Fruit fly (Drosophila melanogaster) whole organism, embryonic: ENCODE measurements around the gene Iru.

Experiments used
- Atf-2 ChIP-seq: fragments of 200-800 bp; sonication (Bioruptor generic); optimal IDR thresholded peaks from 2 replicates; lab custom pipeline; 2016; ENCODE audit warnings: missing biosample characterization, missing genetic modification characterization
- Bgb ChIP-seq: fragments of 200-800 bp; sonication (Bioruptor generic); IDR thresholded peaks from 2 replicates; pipeline ENCODE4 v1.3.6; 2022; ENCODE audit warnings: missing biosample characterization, missing genetic modification characterization; ENCODE audit not compliant: partially characterized antibody
- CG12104 ChIP-seq: fragments of 200-800 bp; sonication (Bioruptor generic); optimal IDR thresholded peaks from 3 replicates; lab custom pipeline; 2016; ENCODE audit warnings: missing biosample characterization, missing genetic modification characterization
- CG15011 ChIP-seq: fragments of 200-800 bp; sonication (Bioruptor generic); optimal IDR thresholded peaks from 3 replicates; lab custom pipeline; 2018; ENCODE audit warnings: missing biosample characterization, mild to moderate bottlenecking, missing genetic modification characterization
- CG1529 ChIP-seq: fragments of 200-800 bp; sonication (Bioruptor generic); optimal IDR thresholded peaks from 3 replicates; lab custom pipeline; 2018; ENCODE audit warnings: missing biosample characterization, missing genetic modification characterization
- CG17359 ChIP-seq: fragments of 200-800 bp; sonication (Bioruptor generic); optimal IDR thresholded peaks from 3 replicates; lab custom pipeline; 2018; ENCODE audit warnings: missing biosample characterization, mild to moderate bottlenecking, missing genetic modification characterization, moderate library complexity
- CG17829 ChIP-seq: fragments of 200-800 bp; optimal IDR thresholded peaks from 2 replicates; lab custom pipeline; 2019; ENCODE audit warnings: missing biosample characterization, mild to moderate bottlenecking, missing genetic modification characterization, moderate library complexity
- CG2120 ChIP-seq: fragments of 200-800 bp; sonication (Bioruptor generic); optimal IDR thresholded peaks from 3 replicates; lab custom pipeline; 2016; ENCODE audit warnings: missing biosample characterization, missing genetic modification characterization
- CG33557 ChIP-seq: fragments of 200-800 bp; sonication (Bioruptor generic); optimal IDR thresholded peaks from 2 replicates; lab custom pipeline; 2019; ENCODE audit warnings: missing biosample characterization, mild to moderate bottlenecking, missing genetic modification characterization, moderate library complexity
- CG34422 ChIP-seq: fragments of 200-800 bp; sonication (Bioruptor generic); IDR thresholded peaks from 3 replicates; pipeline ENCODE4 v1.3.6; 2022; ENCODE audit warnings: missing biosample characterization, missing genetic modification characterization
- CG4617 ChIP-seq: fragments of 200-800 bp; sonication (Bioruptor generic); optimal IDR thresholded peaks from 3 replicates; lab custom pipeline; 2016; ENCODE audit warnings: missing biosample characterization, missing genetic modification characterization, borderline replicate concordance
- CG8281 ChIP-seq: fragments of 200-800 bp; sonication (Bioruptor generic); optimal IDR thresholded peaks from 2 replicates; lab custom pipeline; 2018; ENCODE audit warnings: missing biosample characterization, mild to moderate bottlenecking, missing genetic modification characterization, moderate library complexity
- Dip2 ChIP-seq: fragments of 200-800 bp; sonication (Bioruptor generic); IDR thresholded peaks from 2 replicates; pipeline ENCODE4 v1.3.6; 2022; ENCODE audit warnings: missing biosample characterization, missing genetic modification characterization
- Hr78 ChIP-seq, 2 experiments: fragments of 200-800 bp in 1 of 2; fragments of >200 bp in 1 of 2; sonication (Bioruptor generic) in 1 of 2; optimal IDR thresholded peaks; 2 replicates each; lab custom pipeline; 2017 to 2019; ENCODE audit warnings: missing biosample characterization in 2 of 2, missing genetic modification characterization in 2 of 2, mild to moderate bottlenecking in 1 of 2, moderate library complexity in 1 of 2
- Jarid2 ChIP-seq: fragments of 200-800 bp; sonication (Bioruptor generic); optimal IDR thresholded peaks from 3 replicates; lab custom pipeline; 2017; ENCODE audit warnings: mild to moderate bottlenecking, missing biosample characterization, missing genetic modification reagents, missing genetic modification characterization
- MESR4 ChIP-seq: fragments of 200-800 bp; sonication (Bioruptor generic); optimal IDR thresholded peaks from 2 replicates; lab custom pipeline; 2018; ENCODE audit warnings: missing biosample characterization, mild to moderate bottlenecking, missing genetic modification characterization, moderate library complexity
- Mad ChIP-seq: fragments of 200-800 bp; sonication (Bioruptor generic); optimal IDR thresholded peaks from 2 replicates; lab custom pipeline; 2016; ENCODE audit warnings: missing biosample characterization, missing genetic modification characterization
- NC2β ChIP-seq: fragments of 200-800 bp; sonication (Bioruptor generic); optimal IDR thresholded peaks from 2 replicates; lab custom pipeline; 2016; ENCODE audit warnings: missing biosample characterization, missing genetic modification characterization
- NfI ChIP-seq: fragments of 200-800 bp; sonication (Bioruptor generic); optimal IDR thresholded peaks from 3 replicates; lab custom pipeline; 2018; ENCODE audit warnings: missing biosample characterization, mild to moderate bottlenecking, missing genetic modification characterization, moderate library complexity
- Opbp ChIP-seq: fragments of 200-800 bp; sonication (Bioruptor generic); IDR thresholded peaks from 3 replicates; pipeline ENCODE4 v1.3.6; 2022; ENCODE audit warnings: missing biosample characterization, missing genetic modification characterization; ENCODE audit not compliant: partially characterized antibody
- PHDP ChIP-seq: fragments of 200-800 bp; sonication (Bioruptor generic); optimal IDR thresholded peaks from 3 replicates; lab custom pipeline; 2018; ENCODE audit warnings: missing biosample characterization, mild to moderate bottlenecking, missing genetic modification characterization, moderate library complexity
- Rfx ChIP-seq: fragments of 200-800 bp; sonication (Bioruptor generic); IDR thresholded peaks from 2 replicates; pipeline ENCODE4 v1.3.6; 2022; ENCODE audit warnings: missing biosample characterization, missing genetic modification characterization
- Sin3A ChIP-seq: fragments of >200 bp; optimal IDR thresholded peaks from 2 replicates; lab custom pipeline; 2018
- Vsx1 ChIP-seq: fragments of 200-800 bp; sonication (Bioruptor generic); optimal IDR thresholded peaks from 2 replicates; lab custom pipeline; 2017; ENCODE audit warnings: missing biosample characterization, mild to moderate bottlenecking, missing genetic modification characterization, missing genetic modification reagents
- bbx ChIP-seq: fragments of 200-800 bp; sonication (Bioruptor generic); IDR thresholded peaks from 2 replicates; pipeline ENCODE4 v1.3.6; 2022; ENCODE audit warnings: missing biosample characterization, missing genetic modification characterization; ENCODE audit not compliant: partially characterized antibody
- chif ChIP-seq, 2 experiments: fragments of 200-800 bp; sonication (Bioruptor generic); optimal IDR thresholded peaks; 3 replicates each; lab custom pipeline; 2016; ENCODE audit warnings: missing biosample characterization in 2 of 2, missing genetic modification characterization in 2 of 2
- da ChIP-seq: fragments of 200-800 bp; sonication (Bioruptor generic); optimal IDR thresholded peaks from 2 replicates; lab custom pipeline; 2016; ENCODE audit warnings: missing biosample characterization, missing genetic modification characterization
- en ChIP-seq: fragments of 200-800 bp; sonication (Bioruptor generic); optimal IDR thresholded peaks from 2 replicates; lab custom pipeline; 2016; ENCODE audit warnings: missing biosample characterization, missing genetic modification characterization
- exex ChIP-seq: fragments of 200-800 bp; sonication (Bioruptor generic); optimal IDR thresholded peaks from 4 replicates; lab custom pipeline; 2018; ENCODE audit warnings: missing biosample characterization, mild to moderate bottlenecking, missing genetic modification characterization, moderate library complexity
- fd96Cb ChIP-seq: fragments of 200-800 bp; sonication (Bioruptor generic); optimal IDR thresholded peaks from 2 replicates; lab custom pipeline; 2018; ENCODE audit warnings: missing biosample characterization, mild to moderate bottlenecking, missing genetic modification characterization, moderate library complexity
- gsb-n ChIP-seq: fragments of 200-800 bp; sonication (Bioruptor generic); optimal IDR thresholded peaks from 3 replicates; lab custom pipeline; 2018; ENCODE audit warnings: missing biosample characterization, mild to moderate bottlenecking, missing genetic modification characterization
- ken ChIP-seq: fragments of 200-800 bp; sonication (Bioruptor generic); IDR thresholded peaks from 3 replicates; pipeline ENCODE4 v1.3.6; 2022; ENCODE audit warnings: missing biosample characterization, missing genetic modification characterization
- kni ChIP-seq: fragments of 200-800 bp; sonication (Bioruptor generic); optimal IDR thresholded peaks from 3 replicates; lab custom pipeline; 2017; ENCODE audit warnings: mild to moderate bottlenecking, missing biosample characterization, missing genetic modification reagents, missing genetic modification characterization
- knrl ChIP-seq: fragments of 200-800 bp; sonication (Bioruptor generic); IDR thresholded peaks from 3 replicates; pipeline ENCODE4 v1.3.6; 2022; ENCODE audit warnings: missing biosample characterization, missing genetic modification characterization; ENCODE audit not compliant: partially characterized antibody
- p53 ChIP-seq: fragments of 200-800 bp; sonication (Bioruptor generic); optimal IDR thresholded peaks from 2 replicates; lab custom pipeline; 2016; ENCODE audit warnings: missing biosample characterization, missing genetic modification characterization
- phol ChIP-seq: fragments of 200-800 bp; sonication (Bioruptor generic); optimal IDR thresholded peaks from 3 replicates; lab custom pipeline; 2018; ENCODE audit warnings: missing biosample characterization, mild to moderate bottlenecking, missing genetic modification characterization, moderate library complexity
- pzg ChIP-seq: fragments of 200-800 bp; sonication (Bioruptor generic); optimal IDR thresholded peaks from 3 replicates; lab custom pipeline; 2018; ENCODE audit warnings: missing biosample characterization, mild to moderate bottlenecking, missing genetic modification characterization, moderate library complexity
- sens ChIP-seq: fragments of 200-800 bp; sonication (Bioruptor generic); peaks from one replicate; lab custom pipeline; 2016; ENCODE audit warnings: missing biosample characterization, missing genetic modification characterization
- sna ChIP-seq: fragments of 200-800 bp; sonication (Bioruptor generic); IDR thresholded peaks from 2 replicates; pipeline ENCODE4 v1.3.6; 2022; ENCODE audit warnings: missing biosample characterization, missing genetic modification characterization; ENCODE audit not compliant: partially characterized antibody
- so ChIP-seq: fragments of 200-800 bp; sonication (Bioruptor generic); IDR thresholded peaks from 3 replicates; pipeline ENCODE4 v1.3.6; 2022; ENCODE audit warnings: missing biosample characterization, missing genetic modification characterization
- sob ChIP-seq: fragments of 200-800 bp; sonication (Bioruptor generic); IDR thresholded peaks from 2 replicates; pipeline ENCODE4 v1.3.6; 2022; ENCODE audit warnings: missing biosample characterization, missing genetic modification characterization
- tio ChIP-seq: fragments of 200-800 bp; sonication (Bioruptor generic); optimal IDR thresholded peaks from 2 replicates; lab custom pipeline; 2017; ENCODE audit warnings: missing biosample characterization, missing genetic modification characterization, inconsistent platforms
- tx ChIP-seq: fragments of 200-800 bp; sonication (Bioruptor generic); optimal IDR thresholded peaks from 2 replicates; lab custom pipeline; 2016; ENCODE audit warnings: missing biosample characterization, missing genetic modification characterization
- wor ChIP-seq: fragments of 200-800 bp; sonication (Bioruptor generic); IDR thresholded peaks from 2 replicates; pipeline ENCODE4 v1.3.6; 2022; ENCODE audit warnings: missing biosample characterization, missing genetic modification characterization

Gene Iru

DNA sequence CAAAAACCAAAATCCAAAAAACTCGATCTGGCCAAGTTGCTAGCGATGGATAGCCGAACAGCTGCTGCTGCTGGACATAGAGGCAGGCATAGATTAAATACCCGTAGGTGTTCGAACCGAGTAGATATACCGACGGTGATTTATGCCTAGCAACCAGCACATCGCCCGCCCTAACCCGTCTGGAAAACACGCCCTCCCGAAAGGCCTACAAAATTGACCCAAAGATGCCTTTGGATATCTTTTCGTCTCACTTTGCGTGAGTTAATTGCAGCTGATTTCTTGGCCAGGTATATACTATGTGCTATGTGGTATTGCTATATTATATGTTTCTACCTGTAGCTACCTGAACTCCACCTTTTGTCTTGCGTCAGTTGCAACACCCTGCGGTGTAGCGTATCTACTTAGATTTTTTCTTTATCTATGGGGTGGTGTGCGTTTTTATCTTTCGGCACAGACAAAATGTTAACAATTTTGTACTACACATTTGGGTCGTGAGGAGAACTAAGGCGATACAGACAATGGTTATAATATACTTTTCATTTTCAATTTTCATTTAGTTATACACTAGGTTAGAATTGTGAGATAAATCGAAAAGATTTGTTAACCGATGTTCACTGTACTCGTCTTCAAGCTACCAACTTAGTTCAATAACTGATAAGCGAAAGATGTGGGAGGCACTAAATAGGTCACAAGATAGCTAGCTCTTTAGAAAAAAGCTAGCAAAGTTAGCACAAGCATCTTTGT, 23.9 kb downstream of the Iru start (continued):
- no peak for TF ChIP-seq CG33557 (GFP tag; lab: Kevin White, UChicago)
- TF ChIP-seq Hr78 (GFP tag; optimal IDR thresholded peaks at IDR 0.05; lab: Kevin White, UChicago) = no peak
- TF ChIP-seq sens = peak; percentile 63
- no peak for TF ChIP-seq Bgb (GFP tag; lab: Robert Waterston, UW)

DNA sequence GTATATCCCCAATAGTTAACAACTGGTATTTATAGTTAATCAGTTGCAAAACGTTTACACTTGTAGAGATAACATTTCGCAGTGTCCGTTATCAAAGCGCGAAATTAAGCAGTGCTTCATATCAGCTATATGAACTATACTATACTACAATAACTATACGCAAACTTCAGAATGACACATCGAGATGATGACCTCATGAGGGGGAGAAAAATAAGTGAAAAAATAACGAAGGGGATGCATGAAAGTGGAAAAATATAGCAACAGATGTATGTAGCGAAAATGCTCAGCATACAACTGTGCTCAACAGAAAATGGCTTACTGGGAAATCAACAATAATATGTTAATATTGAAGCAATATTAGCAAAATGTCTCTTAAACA, 24.5 kb downstream of the Iru start:
- TF ChIP-seq exex (tag; lab: Kevin White, UChicago) (peak; percentile 19), CG12104 (GFP tag; lab: Kevin White, UChicago) (no peak)

DNA sequence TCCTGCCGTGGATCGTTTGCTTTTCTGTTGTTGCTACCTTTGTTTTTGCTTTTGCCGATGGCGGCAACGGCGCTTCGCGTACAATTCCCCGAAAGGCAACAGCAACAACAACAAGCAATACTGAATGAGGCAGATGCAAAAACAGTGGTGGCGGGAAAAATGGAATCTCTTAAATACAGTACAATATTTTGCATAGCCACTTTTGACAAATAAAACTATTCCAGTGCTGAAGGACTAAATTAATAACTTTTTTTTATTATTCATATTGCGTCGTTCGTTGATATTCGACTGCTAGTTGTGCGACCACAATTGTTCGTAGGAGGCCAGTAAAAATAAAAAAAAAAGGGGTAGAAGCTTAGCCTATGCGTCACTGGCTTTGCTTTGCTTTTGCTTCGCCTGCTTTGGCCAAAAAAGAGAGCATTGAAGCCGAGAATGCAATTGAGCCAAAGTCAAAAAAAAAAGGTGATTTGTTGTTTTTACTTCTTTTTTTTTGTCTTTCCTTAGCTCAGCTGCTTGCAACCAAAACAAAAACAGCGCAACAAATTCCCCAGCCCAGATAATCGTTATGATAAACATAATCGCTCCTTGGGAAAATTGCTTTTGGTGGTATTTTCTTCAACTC, 25.7 kb downstream of the Iru start:
- TF ChIP-seq chif (GFP tag; optimal IDR thresholded peaks at IDR 0.05; lab: Kevin White, UChicago) (peak; percentile 76 to 85), Dip2 (peak; percentile 38; the same call in 1 of the 2 replicates), en (GFP tag; lab: Kevin White, UChicago) (peak; percentile 44), Opbp (GFP tag; lab: Robert Waterston, UW) (no peak), tio (GFP tag; lab: Kevin White, UChicago) (peak; percentile 78), CG4617 (GFP tag; lab: Kevin White, UChicago) (peak; percentile 62), CG8281 (tag; lab: Kevin White, UChicago) (peak; percentile 70), p53 (GFP tag; lab: Kevin White, UChicago) (peak; percentile 18), so (GFP tag; lab: Robert Waterston, UW) (peak; percentile 92), kni (GFP tag; lab: Kevin White, UChicago) (no peak), NfI (GFP tag; lab: Kevin White, UChicago) (peak; percentile 91), Vsx1 (peak; percentile 67), sob (GFP tag; lab: Robert Waterston, UW) (peak; percentile 88), CG17359 (peak; percentile 95), da (GFP tag; lab: Kevin White, UChicago) (no peak), CG15011 (peak; percentile 76), pzg (peak; percentile 1), phol (tag; lab: Kevin White, UChicago) (peak; percentile 83), Mad (GFP tag; lab: Kevin White, UChicago) (peak; percentile 77), CG17829 (peak; percentile 83), tx (GFP tag; lab: Kevin White, UChicago) (peak; percentile 76), PHDP (peak; percentile 88), sna (GFP tag; lab: Robert Waterston, UW) (no peak), Jarid2 (GFP tag; lab: Kevin White, UChicago) (peak; percentile 52), knrl (GFP tag; lab: Robert Waterston, UW) (no peak), Sin3A (lab: Kevin White, UChicago) (no peak), MESR4 (GFP tag; lab: Kevin White, UChicago) (peak; percentile 28), Atf-2 (peak; percentile 55), bbx (GFP tag; lab: Robert Waterston, UW) (no peak), ken (GFP tag; lab: Robert Waterston, UW) (peak; percentile 90), NC2β (GFP tag; lab: Kevin White, UChicago) (peak; percentile 73), wor (GFP tag; lab: Robert Waterston, UW) (peak; percentile 85), gsb-n (tag; lab: Kevin White, UChicago) (peak; percentile 77), CG2120 (GFP tag; lab: Kevin White, UChicago) (peak; percentile 92), Rfx (GFP tag; lab: Robert Waterston, UW) (peak; percentile 88), fd96Cb (peak; percentile 87), CG34422 (peak; percentile 91), CG1529 (GFP tag; lab: Kevin White, UChicago) (peak; percentile 87)
